Fruit fly (Drosophila melanogaster) whole organism, embryonic: ENCODE data around the gene CG17549.

Experiments
- Atf-2 ChIP-seq: fragments of 200-800 bp; sonication (Bioruptor generic); optimal IDR thresholded peaks from 2 replicates; lab custom pipeline; 2016; ENCODE audit warnings: missing biosample characterization, missing genetic modification characterization
- B-H2 ChIP-seq: fragments of 200-800 bp; sonication (Bioruptor generic); optimal IDR thresholded peaks from 2 replicates; lab custom pipeline; 2018; ENCODE audit warnings: missing biosample characterization, mild to moderate bottlenecking, missing genetic modification characterization
- CG10209 ChIP-seq: fragments of 200-800 bp; sonication (Bioruptor generic); optimal IDR thresholded peaks from 3 replicates; lab custom pipeline; 2017; ENCODE audit warnings: missing biosample characterization, mild to moderate bottlenecking, missing genetic modification characterization, missing genetic modification reagents
- CG11247 ChIP-seq: fragments of 200-800 bp; sonication (Bioruptor generic); IDR thresholded peaks from 2 replicates; pipeline ENCODE4 v1.3.6; 2022; ENCODE audit warnings: missing biosample characterization, missing genetic modification characterization
- CG11723 ChIP-seq: fragments of 200-800 bp; sonication (Bioruptor generic); optimal IDR thresholded peaks from 2 replicates; lab custom pipeline; 2017; ENCODE audit warnings: missing biosample characterization, mild to moderate bottlenecking, missing genetic modification characterization
- CG13296 ChIP-seq: fragments of 200-800 bp; sonication (Bioruptor generic); optimal IDR thresholded peaks from 3 replicates; lab custom pipeline; 2018; ENCODE audit warnings: missing biosample characterization, mild to moderate bottlenecking, missing genetic modification characterization
- CG13775 ChIP-seq: fragments of 200-800 bp; sonication (Bioruptor generic); optimal IDR thresholded peaks from 3 replicates; lab custom pipeline; 2017; ENCODE audit warnings: missing biosample characterization, mild to moderate bottlenecking, missing genetic modification characterization
- CG14014 ChIP-seq: fragments of 200-800 bp; sonication (Bioruptor generic); IDR thresholded peaks from 2 replicates; pipeline ENCODE4 v1.3.6; 2022; ENCODE audit warnings: missing biosample characterization, missing genetic modification characterization
- CG16863 ChIP-seq: fragments of 200-800 bp; sonication (Bioruptor generic); optimal IDR thresholded peaks from 3 replicates; lab custom pipeline; 2016; ENCODE audit warnings: missing biosample characterization, missing genetic modification characterization
- CG2116 ChIP-seq: fragments of 200-800 bp; sonication (Bioruptor generic); optimal IDR thresholded peaks from 3 replicates; lab custom pipeline; 2018; ENCODE audit warnings: missing biosample characterization, mild to moderate bottlenecking, missing genetic modification characterization
- CG2199 ChIP-seq: fragments of 200-800 bp; sonication (Bioruptor generic); IDR thresholded peaks from 3 replicates; pipeline ENCODE4 v1.3.6; 2022; ENCODE audit warnings: missing biosample characterization, missing genetic modification characterization
- CG2678 ChIP-seq: fragments of 200-800 bp; sonication (Bioruptor generic); optimal IDR thresholded peaks from 3 replicates; lab custom pipeline; 2019; ENCODE audit warnings: missing biosample characterization, mild to moderate bottlenecking, missing genetic modification characterization, moderate library complexity
- CG2875 ChIP-seq: fragments of 200-800 bp; sonication (Bioruptor generic); optimal IDR thresholded peaks from 2 replicates; lab custom pipeline; 2017; ENCODE audit warnings: missing biosample characterization, mild to moderate bottlenecking, missing genetic modification characterization, missing genetic modification reagents
- CG30431 ChIP-seq: fragments of 200-800 bp; sonication (Bioruptor generic); optimal IDR thresholded peaks from 2 replicates; lab custom pipeline; 2017; ENCODE audit warnings: missing biosample characterization, missing genetic modification characterization
- CG3163 ChIP-seq: fragments of 200-800 bp; sonication (Bioruptor generic); optimal IDR thresholded peaks from 3 replicates; lab custom pipeline; 2016; ENCODE audit warnings: missing biosample characterization, missing genetic modification characterization
- CG3838 ChIP-seq: fragments of 200-800 bp; sonication (Bioruptor generic); optimal IDR thresholded peaks from 3 replicates; lab custom pipeline; 2016; ENCODE audit warnings: missing biosample characterization, missing genetic modification characterization
- CG4328 ChIP-seq: fragments of 200-800 bp; sonication (Bioruptor generic); optimal IDR thresholded peaks from 3 replicates; lab custom pipeline; 2017; ENCODE audit warnings: missing biosample characterization, missing genetic modification reagents, missing genetic modification characterization
- CG4617 ChIP-seq: fragments of 200-800 bp; sonication (Bioruptor generic); optimal IDR thresholded peaks from 3 replicates; lab custom pipeline; 2016; ENCODE audit warnings: missing biosample characterization, missing genetic modification characterization, borderline replicate concordance
- CG6683 ChIP-seq: fragments of 200-800 bp; sonication (Bioruptor generic); optimal IDR thresholded peaks from 2 replicates; lab custom pipeline; 2017; ENCODE audit warnings: missing biosample characterization, mild to moderate bottlenecking, missing genetic modification characterization, missing genetic modification reagents
- CG6765 ChIP-seq: fragments of 200-800 bp; sonication (Bioruptor generic); optimal IDR thresholded peaks from 3 replicates; lab custom pipeline; 2017; ENCODE audit warnings: missing biosample characterization, mild to moderate bottlenecking, missing genetic modification characterization
- CG8359 ChIP-seq: fragments of 200-800 bp; sonication (Bioruptor generic); optimal IDR thresholded peaks from 2 replicates; lab custom pipeline; 2017; ENCODE audit warnings: missing biosample characterization, mild to moderate bottlenecking, missing genetic modification characterization, borderline replicate concordance
- Doc3 ChIP-seq: fragments of 200-800 bp; sonication (Bioruptor generic); IDR thresholded peaks from 3 replicates; pipeline ENCODE4 v1.3.6; 2022; ENCODE audit warnings: missing biosample characterization, missing genetic modification characterization; ENCODE audit not compliant: partially characterized antibody
- ERR ChIP-seq: fragments of 200-800 bp; sonication (Bioruptor generic); optimal IDR thresholded peaks from 2 replicates; lab custom pipeline; 2016; ENCODE audit warnings: missing biosample characterization, missing genetic modification characterization
- Ets97D ChIP-seq: fragments of 200-800 bp; sonication (Bioruptor generic); optimal IDR thresholded peaks from 3 replicates; lab custom pipeline; 2016; ENCODE audit warnings: missing biosample characterization, missing genetic modification characterization
- GATAe ChIP-seq: fragments of 200-800 bp; sonication (Bioruptor generic); conservative IDR thresholded peaks from 2 replicates; pipeline ENCODE4 v1.3.6; 2022; ENCODE audit warnings: missing biosample characterization, missing genetic modification characterization
- HLH4C ChIP-seq: fragments of 200-800 bp; sonication (Bioruptor generic); IDR thresholded peaks from 3 replicates; pipeline ENCODE4 v1.3.6; 2022; ENCODE audit warnings: missing biosample characterization, missing genetic modification characterization; ENCODE audit not compliant: partially characterized antibody
- Hand ChIP-seq: fragments of 200-800 bp; sonication (Bioruptor generic); optimal IDR thresholded peaks from 2 replicates; lab custom pipeline; 2017; ENCODE audit warnings: mild to moderate bottlenecking, missing biosample characterization, missing genetic modification reagents, missing genetic modification characterization
- MBD-R2 ChIP-seq: fragments of 200-800 bp; sonication (Bioruptor generic); IDR thresholded peaks from 2 replicates; pipeline ENCODE4 v1.3.6; 2022; ENCODE audit warnings: missing biosample characterization, missing genetic modification characterization
- Meics ChIP-seq: fragments of 200-800 bp; sonication (Bioruptor generic); optimal IDR thresholded peaks from 2 replicates; lab custom pipeline; 2017; ENCODE audit warnings: missing biosample characterization, mild to moderate bottlenecking, missing genetic modification characterization
- Mes4 ChIP-seq: fragments of 200-800 bp; sonication (Bioruptor generic); optimal IDR thresholded peaks from 2 replicates; lab custom pipeline; 2016; ENCODE audit warnings: missing biosample characterization, missing genetic modification characterization
- NC2β ChIP-seq: fragments of 200-800 bp; sonication (Bioruptor generic); optimal IDR thresholded peaks from 2 replicates; lab custom pipeline; 2016; ENCODE audit warnings: missing biosample characterization, missing genetic modification characterization
- br ChIP-seq: fragments of >200 bp; optimal IDR thresholded peaks from 2 replicates; lab custom pipeline; 2017
- cas ChIP-seq: fragments of 200-800 bp; sonication (Bioruptor generic); IDR thresholded peaks from 2 replicates; pipeline ENCODE4 v1.3.6; 2022; ENCODE audit warnings: missing biosample characterization, missing genetic modification characterization
- crc ChIP-seq: fragments of 200-800 bp; sonication (Bioruptor generic); optimal IDR thresholded peaks from 2 replicates; lab custom pipeline; 2016; ENCODE audit warnings: missing biosample characterization, missing genetic modification characterization
- crp ChIP-seq, 2 experiments: fragments of 200-800 bp; sonication (Bioruptor generic); optimal IDR thresholded peaks; 2 replicates in 1 of 2; 3 replicates in 1 of 2; lab custom pipeline; 2017; ENCODE audit warnings: missing biosample characterization in 2 of 2, missing genetic modification characterization in 2 of 2, mild to moderate bottlenecking in 1 of 2, moderate library complexity in 1 of 2
- dimm ChIP-seq: fragments of 200-800 bp; sonication (Bioruptor generic); IDR thresholded peaks from 2 replicates; pipeline ENCODE4 v1.3.6; 2022; ENCODE audit warnings: missing biosample characterization, missing genetic modification characterization
- dm ChIP-seq: fragments of 200-800 bp; sonication (Bioruptor generic); optimal IDR thresholded peaks from 3 replicates; lab custom pipeline; 2016; ENCODE audit warnings: missing biosample characterization, missing genetic modification characterization
- en ChIP-seq: fragments of 200-800 bp; sonication (Bioruptor generic); optimal IDR thresholded peaks from 2 replicates; lab custom pipeline; 2016; ENCODE audit warnings: missing biosample characterization, missing genetic modification characterization
- gsb ChIP-seq: fragments of 200-800 bp; sonication (Bioruptor generic); IDR thresholded peaks from 2 replicates; pipeline ENCODE4 v1.3.6; 2022; ENCODE audit warnings: missing biosample characterization, missing genetic modification characterization
- ham ChIP-seq: fragments of 200-800 bp; sonication (Bioruptor generic); IDR thresholded peaks from 2 replicates; pipeline ENCODE4 v1.3.6; 2022; ENCODE audit warnings: missing biosample characterization, missing genetic modification characterization
- ken ChIP-seq: fragments of 200-800 bp; sonication (Bioruptor generic); IDR thresholded peaks from 3 replicates; pipeline ENCODE4 v1.3.6; 2022; ENCODE audit warnings: missing biosample characterization, missing genetic modification characterization
- lbe ChIP-seq: fragments of 200-800 bp; sonication (Bioruptor generic); optimal IDR thresholded peaks from 2 replicates; lab custom pipeline; 2016; ENCODE audit warnings: missing biosample characterization, mild to moderate bottlenecking, missing genetic modification characterization
- nerfin-2 ChIP-seq: fragments of 200-800 bp; sonication (Bioruptor generic); IDR thresholded peaks from 2 replicates; pipeline ENCODE4 v1.3.6; 2022; ENCODE audit warnings: missing biosample characterization, missing genetic modification characterization; ENCODE audit not compliant: partially characterized antibody
- phol ChIP-seq: fragments of 200-800 bp; sonication (Bioruptor generic); optimal IDR thresholded peaks from 3 replicates; lab custom pipeline; 2018; ENCODE audit warnings: missing biosample characterization, mild to moderate bottlenecking, missing genetic modification characterization, moderate library complexity
- pita ChIP-seq: fragments of 200-800 bp; sonication (Bioruptor generic); optimal IDR thresholded peaks from 2 replicates; lab custom pipeline; 2017; ENCODE audit warnings: missing biosample characterization, mild to moderate bottlenecking, missing genetic modification characterization
- repo ChIP-seq: fragments of 200-800 bp; sonication (Bioruptor generic); optimal IDR thresholded peaks from 2 replicates; lab custom pipeline; 2016; ENCODE audit warnings: missing biosample characterization, missing genetic modification characterization
- run ChIP-seq: fragments of 200-800 bp; sonication (Bioruptor generic); optimal IDR thresholded peaks from 3 replicates; lab custom pipeline; 2018; ENCODE audit warnings: missing biosample characterization, mild to moderate bottlenecking, missing genetic modification characterization
- slou ChIP-seq: fragments of 200-800 bp; sonication (Bioruptor generic); optimal IDR thresholded peaks from 3 replicates; lab custom pipeline; 2016; ENCODE audit warnings: missing biosample characterization, missing genetic modification characterization
- sqz ChIP-seq: fragments of 200-800 bp; sonication (Bioruptor generic); optimal IDR thresholded peaks from 3 replicates; lab custom pipeline; 2018; ENCODE audit warnings: missing biosample characterization, mild to moderate bottlenecking, missing genetic modification characterization
- tio ChIP-seq: fragments of 200-800 bp; sonication (Bioruptor generic); optimal IDR thresholded peaks from 2 replicates; lab custom pipeline; 2017; ENCODE audit warnings: missing biosample characterization, missing genetic modification characterization, inconsistent platforms
- trem ChIP-seq: fragments of 200-800 bp; optimal IDR thresholded peaks from 3 replicates; lab custom pipeline; 2019; ENCODE audit warnings: missing biosample characterization, mild to moderate bottlenecking, missing genetic modification characterization, moderate library complexity
- trh ChIP-seq: fragments of 200-800 bp; sonication (Bioruptor generic); optimal IDR thresholded peaks from 2 replicates; lab custom pipeline; 2016; ENCODE audit warnings: missing biosample characterization, missing genetic modification characterization

The CG17549 gene

dm6 chr2L:19376145-19376544, 13.7 kb downstream of the CG17549 start (continued):
- TF ChIP-seq trh (GFP tag; lab: Kevin White, UChicago) (no peak), run (no peak), repo (GFP tag; lab: Kevin White, UChicago) (no peak), GATAe (no peak), Atf-2 (GFP tag; lab: Kevin White, UChicago) (no peak), tio (GFP tag; lab: Kevin White, UChicago) (no peak), CG6683 (GFP tag; lab: Kevin White, UChicago) (no peak), cas (GFP tag; lab: Robert Waterston, UW) (no peak), CG14014 (GFP tag; lab: Robert Waterston, UW) (no peak), dimm (GFP tag; lab: Robert Waterston, UW) (no peak), ken (GFP tag; lab: Robert Waterston, UW) (peak; percentile 58; the same call in 2 of the 3 replicates), CG6765 (GFP tag; lab: Kevin White, UChicago) (no peak), lbe (GFP tag; lab: Kevin White, UChicago) (no peak), Mes4 (no peak), Meics (GFP tag; lab: Kevin White, UChicago) (no peak), B-H2 (GFP tag; lab: Kevin White, UChicago) (no peak), Ets97D (GFP tag; lab: Kevin White, UChicago) (no peak), phol (tag; lab: Kevin White, UChicago) (peak; percentile 56), CG3163 (GFP tag; lab: Kevin White, UChicago) (no peak), CG13775 (GFP tag; lab: Kevin White, UChicago) (no peak), crp (GFP tag; optimal IDR thresholded peaks at IDR 0.05; lab: Kevin White, UChicago) (no peak), CG3838 (GFP tag; lab: Kevin White, UChicago) (no peak), ham (GFP tag; lab: Robert Waterston, UW) (no peak), CG2678 (peak; percentile 37), dm (GFP tag; lab: Kevin White, UChicago) (no peak), Hand (GFP tag; lab: Kevin White, UChicago) (no peak), crc (GFP tag; lab: Kevin White, UChicago) (no peak), CG13296 (GFP tag; lab: Kevin White, UChicago) (no peak), CG30431 (peak; percentile 22), Doc3 (GFP tag; lab: Robert Waterston, UW) (no peak), br (no peak), CG4328 (GFP tag; lab: Kevin White, UChicago) (no peak), CG4617 (GFP tag; lab: Kevin White, UChicago) (no peak), CG2116 (GFP tag; lab: Kevin White, UChicago) (no peak), CG10209 (GFP tag; lab: Kevin White, UChicago) (no peak), CG2875 (no peak), MBD-R2 (no peak), CG2199 (no peak), NC2β (GFP tag; lab: Kevin White, UChicago) (peak; percentile 20), slou (GFP tag; lab: Kevin White, UChicago) (no peak), trem (peak; percentile 38), gsb (GFP tag; lab: Robert Waterston, UW) (no peak), CG11247 (GFP tag; lab: Robert Waterston, UW) (no peak), CG16863 (GFP tag; lab: Kevin White, UChicago) (no peak), ERR (GFP tag; lab: Kevin White, UChicago) (no peak), pita (GFP tag; lab: Kevin White, UChicago) (no peak), nerfin-2 (GFP tag; lab: Robert Waterston, UW) (no peak), sqz (no peak), HLH4C (no peak), CG8359 (GFP tag; lab: Kevin White, UChicago) (no peak), CG11723 (GFP tag; lab: Kevin White, UChicago) (peak; percentile 14), en (GFP tag; lab: Kevin White, UChicago) (no peak)
